Worm (Caenorhabditis elegans): ENCODE data around the gene mut-15.
A peak's percentile ranks its signal among the peaks of the same experiment; 100 is the strongest.

- no peak for TF ChIP-seq nhr-11 (tag; optimal IDR thresholded peaks at IDR 0.05)
- no peak for TF ChIP-seq nhr-12 (tag; optimal IDR thresholded peaks at IDR 0.05)
- no peak for TF ChIP-seq lsy-2 (tag; optimal IDR thresholded peaks at IDR 0.05)
- TF ChIP-seq sma-3 (GFP tag; optimal IDR thresholded peaks at IDR 0.05), result peak; percentile 64
- no peak for TF ChIP-seq mbf-1 (tag; optimal IDR thresholded peaks at IDR 0.05)
Observed at ce11 chrV:15028896-15029519, 26.7 kb downstream of the mut-15 start, which contains the start of gene F14H8.8.

Data from whole organism, L2 larva.